Worm (Caenorhabditis elegans): ENCODE measurements around the gene Y2H9A.4.
A peak's percentile ranks its signal among the peaks of the same experiment; 100 is the strongest.

The Y2H9A.4 gene

DNA sequence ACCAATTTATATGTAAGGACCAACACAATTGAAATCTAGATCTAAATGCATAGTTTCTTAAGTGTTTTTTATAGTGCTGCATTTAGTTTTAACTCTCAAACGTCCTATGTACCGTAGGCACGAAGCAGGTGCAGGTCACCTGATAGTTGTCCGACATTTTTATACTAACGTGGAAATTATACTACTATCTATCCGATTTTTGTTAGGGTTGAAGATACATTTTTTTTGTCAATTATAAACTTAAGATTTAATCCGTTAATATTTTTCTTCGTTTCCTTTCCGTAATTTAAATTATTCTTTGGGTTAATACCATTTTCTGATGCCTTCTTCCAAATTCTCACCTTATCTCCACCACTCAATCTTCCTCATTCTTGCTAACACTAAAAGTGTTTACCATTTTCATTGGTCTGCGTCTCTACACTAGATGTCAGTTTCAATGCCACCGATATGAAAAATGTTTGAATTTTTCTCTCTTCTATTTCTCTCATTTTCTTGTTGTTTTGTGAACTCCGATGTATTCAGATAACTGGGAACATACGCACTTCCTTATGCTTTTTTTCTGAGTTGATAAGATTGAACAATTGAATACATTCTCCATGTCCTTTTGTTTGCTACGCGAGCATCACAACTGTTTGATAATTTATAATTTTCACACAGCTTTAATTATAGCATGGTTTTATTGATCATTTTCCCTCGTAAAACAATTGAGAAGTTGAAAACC lies at the start of gene Y2H9A.4:
Gene Y2H9A.4 (plus strand): TSS at position 671 of the 721 bp plus-strand sequence.
- TF ChIP-seq elt-2 (tag; optimal IDR thresholded peaks at IDR 0.05) (peak; percentile 54), pha-4 (tag; optimal IDR thresholded peaks at IDR 0.05) (peak; percentile 22), nfya-1 (tag; optimal IDR thresholded peaks at IDR 0.05; ENCODE audit: insufficient read depth) (peak; percentile 3), elt-1 (tag; optimal IDR thresholded peaks at IDR 0.05) (peak; percentile 72), lin-15B (tag; optimal IDR thresholded peaks at IDR 0.05) (no peak), unc-62 (GFP tag; optimal IDR thresholded peaks at IDR 0.05) (no peak), jun-1 (tag; optimal IDR thresholded peaks at IDR 0.05) (peak; percentile 67), lin-39 (tag; optimal IDR thresholded peaks at IDR 0.05) (no peak), nhr-25 (tag; optimal IDR thresholded peaks at IDR 0.05) (peak; percentile 72)

DNA sequence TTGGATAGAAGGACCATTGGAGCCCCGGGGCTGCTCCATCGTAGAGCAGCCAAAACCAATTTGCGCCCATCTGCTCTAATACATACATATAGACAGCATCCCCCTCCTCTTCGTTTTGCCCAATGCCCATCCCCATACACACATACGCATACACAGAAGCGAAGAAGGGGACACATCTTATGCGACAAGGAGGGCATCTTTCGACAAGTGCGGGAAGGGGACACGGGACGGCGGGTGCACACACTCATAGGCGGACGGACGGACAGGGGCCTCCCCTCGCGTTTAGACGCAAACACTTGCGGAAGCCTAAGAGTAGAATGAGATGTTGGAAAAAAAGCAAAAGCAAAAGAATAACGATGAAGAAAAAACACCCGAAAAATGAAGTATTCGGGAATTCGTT lies 49.3 kb upstream of the Y2H9A.4 start:
- TF ChIP-seq nfya-1 (tag; optimal IDR thresholded peaks at IDR 0.05; ENCODE audit: insufficient read depth) (peak; percentile 38), hmg-11 (tag; optimal IDR thresholded peaks at IDR 0.05) (peak; percentile 30), egl-5 (tag; optimal IDR thresholded peaks at IDR 0.05) (no peak), ceh-16 (tag; optimal IDR thresholded peaks at IDR 0.05) (no peak), unc-62 (GFP tag; optimal IDR thresholded peaks at IDR 0.05) (no peak), lin-39 (tag; optimal IDR thresholded peaks at IDR 0.05) (peak; percentile 21), sea-2 (GFP tag; optimal IDR thresholded peaks at IDR 0.05) (no peak)

DNA sequence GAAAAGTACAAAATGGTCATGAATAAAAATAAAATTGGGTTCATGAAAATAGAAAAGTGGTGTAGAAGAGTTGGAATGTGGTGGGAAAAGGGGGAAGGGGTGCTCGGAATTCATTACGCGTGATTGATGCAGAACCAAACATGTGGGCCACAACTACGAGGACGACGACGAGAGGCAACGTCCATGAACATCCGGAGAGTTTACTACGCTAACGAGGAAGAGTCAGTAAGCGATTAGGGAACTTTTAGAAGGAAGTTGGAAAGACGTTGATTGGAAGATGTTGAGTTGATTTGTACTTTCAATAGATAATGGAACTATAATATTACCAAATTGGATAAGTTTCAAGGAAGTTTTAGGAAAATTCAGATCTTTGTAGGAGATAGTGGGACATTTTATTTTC lies 44.0 kb upstream of the Y2H9A.4 start:
- TF ChIP-seq snpc-4 (tag; optimal IDR thresholded peaks at IDR 0.05) (no peak), mdl-1 (tag; optimal IDR thresholded peaks at IDR 0.05) (no peak), nhr-77 (tag; optimal IDR thresholded peaks at IDR 0.05) (no peak), lin-39 (tag; optimal IDR thresholded peaks at IDR 0.05) (peak; percentile 42), skn-1 (tag; optimal IDR thresholded peaks at IDR 0.05) (no peak), fkh-2 (tag; optimal IDR thresholded peaks at IDR 0.05) (no peak), lsy-12 (tag; optimal IDR thresholded peaks at IDR 0.05) (no peak), ceh-82 (tag; optimal IDR thresholded peaks at IDR 0.05) (no peak), aly-2 (tag; optimal IDR thresholded peaks at IDR 0.05) (no peak)

- TF ChIP-seq lin-39 (tag; optimal IDR thresholded peaks at IDR 0.05), result peak; percentile 93
- peak; percentile 52 for TF ChIP-seq egl-5 (tag; optimal IDR thresholded peaks at IDR 0.05)
- TF ChIP-seq ama-1 (optimal IDR thresholded peaks at IDR 0.05), result no peak
- no peak for TF ChIP-seq pha-4 (tag; optimal IDR thresholded peaks at IDR 0.05)
Measured at ce11 chrV:13402524-13402923, 43.2 kb upstream of the Y2H9A.4 start.

DNA sequence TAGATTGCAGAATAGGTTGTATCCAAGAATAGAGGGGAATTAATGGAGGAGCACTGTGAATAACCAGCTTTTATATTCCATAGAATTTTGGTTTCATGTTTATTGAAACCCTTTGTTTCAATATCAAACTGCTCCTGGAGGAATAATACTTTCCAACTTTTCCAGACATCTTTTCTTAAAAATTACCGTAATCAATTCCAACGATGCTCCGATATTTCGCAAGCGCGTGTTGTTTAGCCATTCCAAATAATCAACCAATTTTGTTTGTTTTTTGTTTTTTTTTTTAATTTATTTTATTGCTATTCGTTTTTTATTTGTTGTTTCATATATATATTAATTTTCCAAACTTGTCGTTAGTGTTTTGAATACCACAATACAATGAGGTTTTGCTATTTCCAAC lies 39.7 kb upstream of the Y2H9A.4 start, which contains the start of gene cutl-1:
Gene cutl-1 (minus strand): TSS at position 83 of the 400 bp plus-strand sequence.
- TF ChIP-seq nhr-77 (tag; optimal IDR thresholded peaks at IDR 0.05) (no peak), pha-4 (tag; optimal IDR thresholded peaks at IDR 0.05) (peak; percentile 10), elt-1 (tag; optimal IDR thresholded peaks at IDR 0.05) (no peak), nhr-25 (tag; optimal IDR thresholded peaks at IDR 0.05) (no peak)

ce11 chrV:13406511-13406910 lies 39.2 kb upstream of the Y2H9A.4 start, which contains the start of gene F53F1.2:
F53F1.2 (plus strand) TSS chrV:13406816.
- TF ChIP-seq fkh-2 (tag; optimal IDR thresholded peaks at IDR 0.05), result no peak
- no peak for TF ChIP-seq unc-62 (GFP tag; optimal IDR thresholded peaks at IDR 0.05)
- TF ChIP-seq tbx-2 (tag; optimal IDR thresholded peaks at IDR 0.05), result no peak
- no peak for TF ChIP-seq ZK546.5 (tag; optimal IDR thresholded peaks at IDR 0.05)
- TF ChIP-seq nhr-25 (tag; optimal IDR thresholded peaks at IDR 0.05), result no peak
- TF ChIP-seq nhr-23 (tag; optimal IDR thresholded peaks at IDR 0.05), result peak; percentile 52
- TF ChIP-seq fos-1 (tag; optimal IDR thresholded peaks at IDR 0.05), result no peak
- no peak for TF ChIP-seq lin-39 (tag; optimal IDR thresholded peaks at IDR 0.05)

DNA sequence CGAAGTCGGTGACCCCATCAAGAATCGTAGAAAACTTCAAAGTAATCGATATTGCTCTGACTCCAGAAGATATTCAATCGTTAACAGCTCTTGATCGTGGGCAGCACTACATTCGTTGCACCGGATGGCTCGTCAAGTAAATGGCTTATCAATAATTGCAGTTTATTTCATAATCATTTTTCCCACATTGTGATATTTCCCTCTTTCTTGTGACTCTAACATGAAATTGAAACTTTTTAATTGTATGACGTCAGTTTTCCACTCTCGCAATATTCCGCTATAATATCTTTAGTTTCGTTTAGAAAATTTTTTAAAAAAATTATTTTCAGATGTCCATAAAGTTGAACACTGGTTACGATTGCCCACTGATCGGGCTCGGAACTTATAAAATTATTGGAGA lies 37.8 kb upstream of the Y2H9A.4 start, which contains the start of gene F53F1.3:
Gene F53F1.3 (plus strand): TSS at position 330 of the 400 bp plus-strand sequence.
- TF ChIP-seq elt-2 (tag; optimal IDR thresholded peaks at IDR 0.05) (peak; percentile 51), ztf-11 (tag; optimal IDR thresholded peaks at IDR 0.05) (no peak), nhr-237 (tag; optimal IDR thresholded peaks at IDR 0.05) (no peak), mdl-1 (tag; optimal IDR thresholded peaks at IDR 0.05) (no peak), nfya-1 (tag; optimal IDR thresholded peaks at IDR 0.05; ENCODE audit: insufficient read depth) (no peak), elt-1 (tag; optimal IDR thresholded peaks at IDR 0.05) (no peak), nhr-77 (tag; optimal IDR thresholded peaks at IDR 0.05) (no peak)

Data from whole organism, L3 larva.